Worm (Caenorhabditis elegans) whole organism, young adult: Measurements from ENCODE around the gene str-28.

ENCODE experiments used
- K11D2.4 ChIP-seq: fragments of 200-800 bp; sonication (Bioruptor generic); IDR thresholded peaks from 2 replicates; pipeline ENCODE4 v1.3.6; 2022; ENCODE audit warnings: missing genetic modification reagents, missing genetic modification characterization, missing compliant biosample characterization
- Y56A3A.18 ChIP-seq: fragments of 200-800 bp; sonication (Bioruptor generic); IDR thresholded peaks from 2 replicates; pipeline ENCODE4 v1.3.6; 2022; ENCODE audit warnings: missing genetic modification reagents, missing genetic modification characterization, missing compliant biosample characterization
- atf-7 ChIP-seq: sonication (generic microtip); optimal IDR thresholded peaks from 2 replicates; lab custom pipeline; 2017; ENCODE audit warnings: mild to moderate bottlenecking, missing genetic modification characterization, missing compliant biosample characterization
- cebp-2 ChIP-seq: fragments of 200-800 bp; sonication (Bioruptor generic); IDR thresholded peaks from 2 replicates; pipeline ENCODE4 v1.3.6; 2022; ENCODE audit warnings: missing genetic modification characterization, missing compliant biosample characterization

ce11 chrV:7428880-7429279 lies 43.8 kb downstream of the str-28 start, which contains the start of gene srw-69:
- no peak for TF ChIP-seq K11D2.4 (GFP tag; lab: Robert Waterston, UW)
- no peak for TF ChIP-seq Y56A3A.18
- TF ChIP-seq atf-7 (tag; lab: Kevin White, UChicago): no peak
- TF ChIP-seq cebp-2: no peak
